Worm (Caenorhabditis elegans): ENCODE data around the gene ztf-27.
A peak's percentile ranks its signal among the peaks of the same experiment; 100 is the strongest.

Gene ztf-27

ce11 chrII:10416332-10416863, 31.3 kb downstream of the ztf-27 start, which contains the start of gene eif-2A:
TSS of gene eif-2A (plus strand) at chrII:10416800.
- no peak for TF ChIP-seq lin-13 (GFP tag; optimal IDR thresholded peaks at IDR 0.05)
- no peak for TF ChIP-seq Y105C5A.15 (GFP tag; IDR thresholded peaks at IDR 0.05)
- TF ChIP-seq unc-130 (GFP tag; optimal IDR thresholded peaks at IDR 0.05), result peak; percentile 0
- TF ChIP-seq hlh-30 (tag; optimal IDR thresholded peaks at IDR 0.05; ENCODE audit: insufficient read depth), result peak; percentile 80
- peak; percentile 61 for TF ChIP-seq T20F7.1 (GFP tag; optimal IDR thresholded peaks at IDR 0.05)
- TF ChIP-seq lsy-2 (tag; optimal IDR thresholded peaks at IDR 0.05), result peak in 1 of 2 experiments; percentile 93
- TF ChIP-seq unc-62 (GFP tag; optimal IDR thresholded peaks at IDR 0.05 in 1 of 2), result peak in 1 of 2 experiments; percentile 12
- no peak for TF ChIP-seq unc-62 (tag; optimal IDR thresholded peaks at IDR 0.05)
- TF ChIP-seq ceh-20 (GFP tag; IDR thresholded peaks at IDR 0.05), result no peak
- TF ChIP-seq dpl-1 (GFP tag; optimal IDR thresholded peaks at IDR 0.05), result peak; percentile 32
- TF ChIP-seq ceh-28 (tag; optimal IDR thresholded peaks at IDR 0.05), result no peak
- no peak for TF ChIP-seq nhr-6 (tag; optimal IDR thresholded peaks at IDR 0.05)
- no peak for TF ChIP-seq lin-39 (tag; optimal IDR thresholded peaks at IDR 0.05)
- no peak for TF ChIP-seq nhr-76 (tag; optimal IDR thresholded peaks at IDR 0.05)

ce11 chrII:10421941-10422340, 36.8 kb downstream of the ztf-27 start, which contains the start of gene frpr-21:
TSS of gene frpr-21 (minus strand) at chrII:10422041.
- TF ChIP-seq nhr-11 (tag; optimal IDR thresholded peaks at IDR 0.05), result no peak
- TF ChIP-seq D1046.2 (GFP tag; IDR thresholded peaks at IDR 0.05), result no peak
- no peak for TF ChIP-seq lin-15B (tag; optimal IDR thresholded peaks at IDR 0.05)
- TF ChIP-seq dmd-9 (GFP tag; IDR thresholded peaks at IDR 0.05), result no peak
- no peak for TF ChIP-seq mxl-2 (GFP tag; conservative IDR thresholded peaks at IDR 0.05)
- TF ChIP-seq ZK546.5 (tag; optimal IDR thresholded peaks at IDR 0.05), result no peak
- no peak for TF ChIP-seq ceh-82 (tag; optimal IDR thresholded peaks at IDR 0.05)
- TF ChIP-seq madf-5 (GFP tag; IDR thresholded peaks at IDR 0.05), result no peak
- no peak for TF ChIP-seq tra-1 (GFP tag; IDR thresholded peaks at IDR 0.05)
- no peak for TF ChIP-seq zag-1 (tag; optimal IDR thresholded peaks at IDR 0.05)
- TF ChIP-seq php-3 (GFP tag; IDR thresholded peaks at IDR 0.05), result no peak
- TF ChIP-seq snpc-1.2 (GFP tag; IDR thresholded peaks at IDR 0.05), result no peak
- no peak for TF ChIP-seq T26A8.4 (GFP tag; IDR thresholded peaks at IDR 0.05)
- no peak for TF ChIP-seq lin-38 (GFP tag; IDR thresholded peaks at IDR 0.05)
- TF ChIP-seq egl-43 (GFP tag; IDR thresholded peaks at IDR 0.05), result no peak
- TF ChIP-seq nhr-77 (tag; optimal IDR thresholded peaks at IDR 0.05), result no peak
- TF ChIP-seq Y5F2A.4 (GFP tag; optimal IDR thresholded peaks at IDR 0.05), result no peak
- no peak for TF ChIP-seq attf-4 (tag; optimal IDR thresholded peaks at IDR 0.05)
- no peak for TF ChIP-seq ama-1 (optimal IDR thresholded peaks at IDR 0.05)

ce11 chrII:10435836-10436235, 50.7 kb downstream of the ztf-27 start, which contains the start of gene cut-4:
TSS of gene cut-4 (plus strand) at chrII:10436136.
- no peak for TF ChIP-seq aha-1 (tag)
- no peak for TF ChIP-seq aly-2 (tag; optimal IDR thresholded peaks at IDR 0.05)
- no peak for TF ChIP-seq dpl-1 (GFP tag; optimal IDR thresholded peaks at IDR 0.05)
- no peak for TF ChIP-seq daf-16 (GFP tag; optimal IDR thresholded peaks at IDR 0.05)
- TF ChIP-seq daf-16 (tag; optimal IDR thresholded peaks at IDR 0.05), result no peak
- no peak for TF ChIP-seq madf-5 (GFP tag; IDR thresholded peaks at IDR 0.05)
- TF ChIP-seq nhr-25 (tag; optimal IDR thresholded peaks at IDR 0.05; ENCODE audit: borderline replicate concordance, insufficient read depth), result no peak
- no peak for TF ChIP-seq attf-4 (tag; optimal IDR thresholded peaks at IDR 0.05)
- no peak for TF ChIP-seq ZK546.5 (tag; optimal IDR thresholded peaks at IDR 0.05)
- no peak for TF ChIP-seq egl-43 (GFP tag; IDR thresholded peaks at IDR 0.05)
- no peak for TF ChIP-seq nhr-28 (tag; optimal IDR thresholded peaks at IDR 0.05)
- TF ChIP-seq dmd-8 (GFP tag; IDR thresholded peaks at IDR 0.05), result no peak

Data from whole organism, L4 larva.